Worm (Caenorhabditis elegans) whole organism, mixed stage, embryonic: ENCODE results near the gene C35B1.4.

Experiments used
- M03D4.4 ChIP-seq: sonication (generic microtip); optimal IDR thresholded peaks from 2 replicates; lab custom pipeline; 2017; ENCODE audit warnings: mild to moderate bottlenecking, missing genetic modification characterization, missing compliant biosample characterization
- bed-3 ChIP-seq: fragments of 200-800 bp; sonication (Bioruptor generic); optimal IDR thresholded peaks from 3 replicates; lab custom pipeline; 2018; ENCODE audit warnings: mild to moderate bottlenecking, missing genetic modification characterization, moderate library complexity, missing compliant biosample characterization
- blmp-1 ChIP-seq: fragments of 150-350 bp; optimal IDR thresholded peaks from 2 replicates; lab custom pipeline; 2014; ENCODE audit warnings: missing biosample characterization, missing genetic modification characterization
- ceh-39 ChIP-seq: fragments of 150-350 bp; optimal IDR thresholded peaks from 2 replicates; lab custom pipeline; 2014; ENCODE audit warnings: missing biosample characterization, missing genetic modification characterization
- ceh-43 ChIP-seq: fragments of 200-800 bp; sonication (Bioruptor generic); optimal IDR thresholded peaks from 2 replicates; lab custom pipeline; 2018; ENCODE audit warnings: mild to moderate bottlenecking, missing genetic modification characterization, moderate library complexity, missing compliant biosample characterization
- ceh-83 ChIP-seq: fragments of 200-800 bp; sonication (Bioruptor generic); optimal IDR thresholded peaks from 2 replicates; lab custom pipeline; 2018; ENCODE audit warnings: mild to moderate bottlenecking, missing genetic modification characterization, missing compliant biosample characterization
- ces-1 ChIP-seq: fragments of 150-350 bp; optimal IDR thresholded peaks from 2 replicates; lab custom pipeline; 2014; ENCODE audit warnings: missing biosample characterization, missing genetic modification reagents, missing genetic modification characterization
- cnd-1 ChIP-seq: fragments of 200-800 bp; sonication (Bioruptor generic); optimal IDR thresholded peaks from 2 replicates; lab custom pipeline; 2018; ENCODE audit warnings: mild to moderate bottlenecking, missing genetic modification characterization, missing compliant biosample characterization
- drap-1 ChIP-seq: fragments of 200-800 bp; sonication (Bioruptor generic); optimal IDR thresholded peaks from 3 replicates; lab custom pipeline; 2018; ENCODE audit warnings: mild to moderate bottlenecking, missing genetic modification characterization, missing compliant biosample characterization
- elt-1 ChIP-seq: sonication (generic microtip); optimal IDR thresholded peaks from 2 replicates; lab custom pipeline; 2017; ENCODE audit warnings: missing genetic modification characterization, mild to moderate bottlenecking, missing compliant biosample characterization, antibody characterized with exemption, moderate library complexity, borderline replicate concordance; ENCODE audit not compliant: insufficient read depth
- elt-3 ChIP-seq: fragments of 150-350 bp; optimal IDR thresholded peaks from 2 replicates; lab custom pipeline; 2014; ENCODE audit warnings: missing biosample characterization, missing genetic modification characterization
- flh-1 ChIP-seq: fragments of 200-800 bp; sonication (Bioruptor generic); optimal IDR thresholded peaks from 2 replicates; lab custom pipeline; 2018; ENCODE audit warnings: mild to moderate bottlenecking, missing genetic modification characterization, moderate library complexity, missing compliant biosample characterization
- ham-2 ChIP-seq: fragments of 200-800 bp; sonication (Bioruptor generic); optimal IDR thresholded peaks from 2 replicates; lab custom pipeline; 2018; ENCODE audit warnings: mild to moderate bottlenecking, missing genetic modification characterization, missing compliant biosample characterization
- hlh-1 ChIP-seq: fragments of 150-350 bp; optimal IDR thresholded peaks from 2 replicates; lab custom pipeline; 2014; ENCODE audit warnings: missing biosample characterization, missing genetic modification reagents, missing genetic modification characterization
- lin-32 ChIP-seq: fragments of 200-800 bp; sonication (Bioruptor generic); optimal IDR thresholded peaks from 2 replicates; lab custom pipeline; 2018; ENCODE audit warnings: mild to moderate bottlenecking, missing genetic modification characterization, missing compliant biosample characterization
- lsy-2 ChIP-seq: fragments of 150-350 bp; optimal IDR thresholded peaks from 2 replicates; lab custom pipeline; 2014; ENCODE audit warnings: missing biosample characterization, missing genetic modification characterization
- mab-5 ChIP-seq: fragments of 150-350 bp; optimal IDR thresholded peaks from 2 replicates; lab custom pipeline; 2014; ENCODE audit warnings: missing biosample characterization, missing genetic modification characterization
- mep-1 ChIP-seq: fragments of 150-350 bp; optimal IDR thresholded peaks from 2 replicates; lab custom pipeline; 2017; ENCODE audit warnings: missing biosample characterization, missing genetic modification reagents, missing genetic modification characterization, inconsistent platforms
- mls-2 ChIP-seq: sonication (generic microtip); optimal IDR thresholded peaks from 2 replicates; lab custom pipeline; 2016; ENCODE audit warnings: mild to moderate bottlenecking, missing genetic modification characterization, moderate library complexity, missing compliant biosample characterization
- nhr-12 ChIP-seq: fragments of 150-350 bp; optimal IDR thresholded peaks from 2 replicates; lab custom pipeline; 2014; ENCODE audit warnings: missing biosample characterization, missing genetic modification characterization
- nhr-2 ChIP-seq: fragments of 150-350 bp; optimal IDR thresholded peaks from 2 replicates; lab custom pipeline; 2014; ENCODE audit warnings: missing biosample characterization, missing genetic modification characterization
- nhr-237 ChIP-seq: fragments of 150-350 bp; optimal IDR thresholded peaks from 2 replicates; lab custom pipeline; 2014; ENCODE audit warnings: missing biosample characterization, missing genetic modification characterization
- nhr-28 ChIP-seq: fragments of 150-350 bp; optimal IDR thresholded peaks from 2 replicates; lab custom pipeline; 2014; ENCODE audit warnings: missing biosample characterization, missing genetic modification characterization
- nhr-76 ChIP-seq: sonication (generic microtip); optimal IDR thresholded peaks from 2 replicates; lab custom pipeline; 2017; ENCODE audit warnings: missing biosample characterization, missing genetic modification characterization
- pha-4 ChIP-seq: fragments of 150-350 bp; optimal IDR thresholded peaks from 2 replicates; lab custom pipeline; 2018; ENCODE audit warnings: missing biosample characterization, missing genetic modification reagents, missing genetic modification characterization
- sem-2 ChIP-seq: fragments of 200-800 bp; sonication (Bioruptor generic); optimal IDR thresholded peaks from 2 replicates; lab custom pipeline; 2018; ENCODE audit warnings: mild to moderate bottlenecking, missing genetic modification characterization, missing compliant biosample characterization
- snpc-4 ChIP-seq: fragments of 150-350 bp; optimal IDR thresholded peaks from 2 replicates; lab custom pipeline; 2014; ENCODE audit warnings: missing biosample characterization, missing genetic modification characterization
- sptf-1 ChIP-seq: sonication (generic microtip); optimal IDR thresholded peaks from 2 replicates; lab custom pipeline; 2017; ENCODE audit warnings: mild to moderate bottlenecking, missing genetic modification characterization, moderate library complexity, missing compliant biosample characterization
- tbx-8 ChIP-seq: fragments of 200-800 bp; sonication (Bioruptor generic); optimal IDR thresholded peaks from 2 replicates; lab custom pipeline; 2018; ENCODE audit warnings: mild to moderate bottlenecking, missing genetic modification characterization, moderate library complexity, missing compliant biosample characterization
- unc-120 ChIP-seq: sonication (generic microtip); optimal IDR thresholded peaks from 2 replicates; lab custom pipeline; 2017; ENCODE audit warnings: missing genetic modification characterization, missing compliant biosample characterization; ENCODE audit not compliant: poor library complexity, severe bottlenecking
- unc-39 ChIP-seq: fragments of 150-350 bp; optimal IDR thresholded peaks from 2 replicates; lab custom pipeline; 2014; ENCODE audit warnings: missing biosample characterization, missing genetic modification characterization
- unc-62 ChIP-seq: fragments of 150-350 bp; optimal IDR thresholded peaks from 2 replicates; lab custom pipeline; 2014; ENCODE audit warnings: missing biosample characterization, missing genetic modification reagents, missing genetic modification characterization
- zip-8 ChIP-seq: fragments of 150-350 bp; optimal IDR thresholded peaks from 2 replicates; lab custom pipeline; 2014; ENCODE audit warnings: missing biosample characterization, missing genetic modification characterization
- ztf-11 ChIP-seq: fragments of 150-350 bp; optimal IDR thresholded peaks from 2 replicates; lab custom pipeline; 2014; ENCODE audit warnings: missing biosample characterization, missing genetic modification characterization

The C35B1.4 gene

ce11 chrIV:4112387-4112786 lies 32.8 kb downstream of the C35B1.4 start, which contains the start of gene F49F1.14:
F49F1.14 (minus strand) TSS chrIV:4112487.
- TF ChIP-seq unc-62 (GFP tag; lab: Kevin White, UChicago), result no peak
- TF ChIP-seq pha-4 (tag; lab: Kevin White, UChicago), result no peak
- no peak for TF ChIP-seq unc-39 (tag; lab: Kevin White, UChicago)
- no peak for TF ChIP-seq snpc-4 (tag; lab: Kevin White, UChicago)

ce11 chrIV:4114526-4114925 lies 34.9 kb downstream of the C35B1.4 start, which contains the start of gene F49F1.15:
F49F1.15 (minus strand) TSS chrIV:4114626.
- no peak for TF ChIP-seq tbx-8
- no peak for TF ChIP-seq cnd-1 (tag; lab: Kevin White, UChicago)
- TF ChIP-seq elt-3 (tag; lab: Kevin White, UChicago), result no peak
- TF ChIP-seq nhr-237 (tag; lab: Kevin White, UChicago), result no peak
- no peak for TF ChIP-seq zip-8 (tag; lab: Kevin White, UChicago)
- no peak for TF ChIP-seq mep-1 (tag; lab: Kevin White, UChicago)
- no peak for TF ChIP-seq lsy-2 (tag; lab: Kevin White, UChicago)
- TF ChIP-seq elt-1, result no peak
- no peak for TF ChIP-seq sem-2 (GFP tag; lab: Kevin White, UChicago)
- TF ChIP-seq ceh-43 (GFP tag; lab: Kevin White, UChicago), result no peak
- no peak for TF ChIP-seq hlh-1
- TF ChIP-seq nhr-76, result no peak
- no peak for TF ChIP-seq lin-32 (GFP tag; lab: Kevin White, UChicago)
- no peak for TF ChIP-seq nhr-28 (tag; lab: Kevin White, UChicago)
- TF ChIP-seq snpc-4 (tag; lab: Kevin White, UChicago), result no peak
- TF ChIP-seq M03D4.4, result no peak
- TF ChIP-seq sptf-1 (tag; lab: Kevin White, UChicago), result no peak
- no peak for TF ChIP-seq flh-1
- TF ChIP-seq ceh-39 (tag; lab: Kevin White, UChicago), result no peak
- no peak for TF ChIP-seq ces-1

ce11 chrIV:4115634-4116033 lies 36.0 kb downstream of the C35B1.4 start, which contains the start of the genes F49F1.4 and F49F1.2:
F49F1.4 (minus strand) TSS chrIV:4115734.
F49F1.2 (plus strand) TSS chrIV:4115943.
- no peak for TF ChIP-seq mls-2
- no peak for TF ChIP-seq lsy-2 (tag; lab: Kevin White, UChicago)
- TF ChIP-seq unc-120 (tag; lab: Kevin White, UChicago), result no peak
- no peak for TF ChIP-seq bed-3 (GFP tag; lab: Kevin White, UChicago)
- no peak for TF ChIP-seq nhr-2 (tag; lab: Kevin White, UChicago)

ce11 chrIV:4117432-4117831 lies 37.8 kb downstream of the C35B1.4 start, which contains the start of gene drd-50:
drd-50 (plus strand) TSS chrIV:4117732.
- TF ChIP-seq drap-1 (GFP tag; lab: Kevin White, UChicago) (no peak), ceh-83 (GFP tag; lab: Kevin White, UChicago) (no peak), ces-1 (no peak), blmp-1 (tag; lab: Kevin White, UChicago) (no peak), cnd-1 (tag; lab: Kevin White, UChicago) (no peak), nhr-2 (tag; lab: Kevin White, UChicago) (no peak), ceh-39 (tag; lab: Kevin White, UChicago) (no peak), ceh-43 (GFP tag; lab: Kevin White, UChicago) (no peak), pha-4 (tag; lab: Kevin White, UChicago) (no peak), unc-39 (tag; lab: Kevin White, UChicago) (no peak), ham-2 (GFP tag; lab: Kevin White, UChicago) (no peak), mab-5 (tag; lab: Kevin White, UChicago) (no peak), nhr-12 (no peak), hlh-1 (no peak), nhr-76 (no peak), mls-2 (no peak)

- TF ChIP-seq M03D4.4 (no peak), ceh-43 (GFP tag; lab: Kevin White, UChicago) (no peak), ceh-39 (tag; lab: Kevin White, UChicago) (no peak), nhr-2 (tag; lab: Kevin White, UChicago) (no peak), ztf-11 (no peak), elt-3 (tag; lab: Kevin White, UChicago) (no peak), ceh-83 (GFP tag; lab: Kevin White, UChicago) (no peak), bed-3 (GFP tag; lab: Kevin White, UChicago) (no peak), nhr-28 (tag; lab: Kevin White, UChicago) (no peak), nhr-237 (tag; lab: Kevin White, UChicago) (no peak), nhr-12 (no peak), ces-1 (no peak), drap-1 (GFP tag; lab: Kevin White, UChicago) (no peak), elt-1 (no peak)
Observed at ce11 chrIV:4120263-4120662, 40.6 kb downstream of the C35B1.4 start, which contains the start of gene F49F1.5. F49F1.5 (minus strand) TSS chrIV:4120415.
